Worm (Caenorhabditis elegans) whole organism, L1 larva: ENCODE results near the gene W03B1.5.
A peak's percentile ranks its signal among the peaks of the same experiment; 100 is the strongest.

Source experiments
- C04F5.9 ChIP-seq: sonication (generic microtip); optimal IDR thresholded peaks from 2 replicates; lab custom pipeline; 2016; ENCODE audit warnings: missing genetic modification characterization, missing compliant biosample characterization
- F16B12.6 ChIP-seq: fragments of 150-350 bp; optimal IDR thresholded peaks from 2 replicates; lab custom pipeline; 2014; ENCODE audit warnings: missing biosample characterization, missing genetic modification characterization
- alr-1 ChIP-seq: fragments of 200-800 bp; sonication (Bioruptor generic); optimal IDR thresholded peaks from 2 replicates; lab custom pipeline; 2018; ENCODE audit warnings: borderline replicate concordance, mild to moderate bottlenecking, missing genetic modification characterization, missing compliant biosample characterization
- ama-1 ChIP-seq: fragments of 150-350 bp; optimal IDR thresholded peaks from 2 replicates; lab custom pipeline; 2014
- blmp-1 ChIP-seq: fragments of 150-350 bp; optimal IDR thresholded peaks from 2 replicates; lab custom pipeline; 2014; ENCODE audit warnings: missing biosample characterization, missing genetic modification characterization
- ceh-63 ChIP-seq: fragments of 200-800 bp; sonication (Bioruptor generic); optimal IDR thresholded peaks from 2 replicates; lab custom pipeline; 2018; ENCODE audit warnings: mild to moderate bottlenecking, missing genetic modification characterization, missing compliant biosample characterization
- ceh-8 ChIP-seq: fragments of 200-800 bp; sonication (Bioruptor generic); optimal IDR thresholded peaks from 2 replicates; lab custom pipeline; 2018; ENCODE audit warnings: mild to moderate bottlenecking, missing genetic modification characterization, moderate library complexity, missing compliant biosample characterization
- ceh-82 ChIP-seq, 3 experiments: fragments of 150-350 bp in 1 of 3; sonication (generic microtip) in 2 of 3; optimal IDR thresholded peaks; 2 replicates each; lab custom pipeline; 2014 to 2017; ENCODE audit warnings: missing biosample characterization in 3 of 3, missing genetic modification characterization in 3 of 3
- ceh-88 ChIP-seq: fragments of 200-800 bp; sonication (Bioruptor generic); IDR thresholded peaks from 2 replicates; pipeline ENCODE4 v1.3.6; 2022; ENCODE audit warnings: missing genetic modification characterization, missing compliant biosample characterization
- ceh-90 ChIP-seq: sonication (generic microtip); optimal IDR thresholded peaks from 2 replicates; lab custom pipeline; 2016; ENCODE audit warnings: missing genetic modification characterization, missing compliant biosample characterization
- ces-1 ChIP-seq: fragments of 150-350 bp; optimal IDR thresholded peaks from 2 replicates; lab custom pipeline; 2014; ENCODE audit warnings: missing biosample characterization, missing genetic modification reagents, missing genetic modification characterization
- dpl-1 ChIP-seq, 3 experiments: fragments of 150-350 bp in 2 of 3; sonication (generic microtip) in 1 of 3; optimal IDR thresholded peaks; 2 replicates each; lab custom pipeline; 2014 to 2017; ENCODE audit warnings: missing biosample characterization in 3 of 3, missing genetic modification characterization in 3 of 3, missing genetic modification reagents in 3 of 3
- elt-3 ChIP-seq, 6 experiments: fragments of 150-350 bp in 1 of 6; sonication (generic microtip); optimal IDR thresholded peaks; 2 replicates each; lab custom pipeline; 2017 to 2018; ENCODE audit warnings: missing biosample characterization in 6 of 6, missing genetic modification characterization in 6 of 6, inconsistent platforms in 1 of 6
- fkh-4 ChIP-seq: sonication (generic microtip); optimal IDR thresholded peaks from 2 replicates; lab custom pipeline; 2016; ENCODE audit warnings: missing compliant biosample characterization, missing genetic modification characterization, borderline replicate concordance
- fkh-8 ChIP-seq: sonication (generic microtip); optimal IDR thresholded peaks from 2 replicates; lab custom pipeline; 2016; ENCODE audit warnings: mild to moderate bottlenecking, missing genetic modification characterization, missing compliant biosample characterization
- grh-1 ChIP-seq: fragments of 200-800 bp; sonication (Bioruptor generic); IDR thresholded peaks from 2 replicates; pipeline ENCODE4 v1.3.6; 2022; ENCODE audit warnings: missing genetic modification reagents, missing genetic modification characterization, missing compliant biosample characterization
- hlh-17 ChIP-seq: fragments of 200-800 bp; sonication (Bioruptor generic); optimal IDR thresholded peaks from 2 replicates; lab custom pipeline; 2018; ENCODE audit warnings: missing genetic modification characterization, mild to moderate bottlenecking, missing compliant biosample characterization, moderate library complexity, borderline replicate concordance
- hlh-4 ChIP-seq: sonication (generic microtip); optimal IDR thresholded peaks from 2 replicates; lab custom pipeline; 2016; ENCODE audit warnings: mild to moderate bottlenecking, missing genetic modification characterization, missing compliant biosample characterization
- hpl-2 ChIP-seq: fragments of 150-350 bp; optimal IDR thresholded peaks from 2 replicates; lab custom pipeline; 2014; ENCODE audit warnings: missing biosample characterization, missing genetic modification reagents, missing genetic modification characterization
- isw-1 ChIP-seq: fragments of 200-800 bp; sonication (Bioruptor generic); IDR thresholded peaks from 2 replicates; pipeline ENCODE4 v1.3.6; 2022; ENCODE audit warnings: missing genetic modification characterization, missing compliant biosample characterization
- jun-1 ChIP-seq: fragments of 150-350 bp; optimal IDR thresholded peaks from 2 replicates; lab custom pipeline; 2014; ENCODE audit warnings: missing biosample characterization, missing genetic modification reagents, missing genetic modification characterization
- lin-13 ChIP-seq: fragments of 150-350 bp; optimal IDR thresholded peaks from 2 replicates; lab custom pipeline; 2014; ENCODE audit warnings: missing biosample characterization, missing genetic modification reagents, missing genetic modification characterization
- lin-14 ChIP-seq: fragments of 200-800 bp; sonication (Bioruptor generic); optimal IDR thresholded peaks from 2 replicates; lab custom pipeline; 2018; ENCODE audit warnings: mild to moderate bottlenecking, missing genetic modification characterization, moderate library complexity, missing compliant biosample characterization
- lin-15B ChIP-seq: fragments of 150-350 bp; sonication (generic microtip); optimal IDR thresholded peaks from 3 replicates; lab custom pipeline; 2014; ENCODE audit warnings: missing biosample characterization, missing genetic modification characterization
- lin-35 ChIP-seq, 2 experiments: fragments of 150-350 bp; optimal IDR thresholded peaks; 2 replicates each; lab custom pipeline; 2014; ENCODE audit warnings: missing biosample characterization in 2 of 2, missing genetic modification characterization in 2 of 2, missing genetic modification reagents in 2 of 2
- lir-3 ChIP-seq: sonication (generic microtip); optimal IDR thresholded peaks from 2 replicates; lab custom pipeline; 2016; ENCODE audit warnings: mild to moderate bottlenecking, missing genetic modification characterization, moderate library complexity, missing compliant biosample characterization; ENCODE audit not compliant: poor library complexity
- mdl-1 ChIP-seq, 2 experiments: fragments of 150-350 bp; optimal IDR thresholded peaks; 2 replicates each; lab custom pipeline; 2014 to 2017; ENCODE audit warnings: missing biosample characterization in 2 of 2, missing genetic modification characterization in 2 of 2, inconsistent platforms in 1 of 2
- mep-1 ChIP-seq: fragments of 150-350 bp; optimal IDR thresholded peaks from 2 replicates; lab custom pipeline; 2014; ENCODE audit warnings: missing biosample characterization, missing genetic modification characterization
- nhr-11 ChIP-seq: fragments of 150-350 bp; optimal IDR thresholded peaks from 2 replicates; lab custom pipeline; 2014; ENCODE audit warnings: missing biosample characterization, missing genetic modification characterization
- nhr-47 ChIP-seq: sonication (generic microtip); optimal IDR thresholded peaks from 2 replicates; lab custom pipeline; 2016; ENCODE audit warnings: mild to moderate bottlenecking, missing genetic modification characterization, moderate library complexity, missing compliant biosample characterization
- nhr-71 ChIP-seq: sonication (generic microtip); optimal IDR thresholded peaks from 2 replicates; lab custom pipeline; 2016; ENCODE audit warnings: mild to moderate bottlenecking, missing genetic modification characterization, moderate library complexity, missing compliant biosample characterization
- nhr-77 ChIP-seq: fragments of 150-350 bp; optimal IDR thresholded peaks from 2 replicates; lab custom pipeline; 2014; ENCODE audit warnings: missing biosample characterization, missing genetic modification characterization
- nhr-84 ChIP-seq: sonication (generic microtip); optimal IDR thresholded peaks from 2 replicates; lab custom pipeline; 2017; ENCODE audit warnings: missing biosample characterization, missing genetic modification characterization
- nhr-85 ChIP-seq: sonication (generic microtip); peaks from one replicate; lab custom pipeline; 2016; ENCODE audit warnings: missing genetic modification characterization, inconsistent platforms, missing compliant biosample characterization
- pax-3 ChIP-seq: fragments of 200-800 bp; sonication (Bioruptor generic); optimal IDR thresholded peaks from 2 replicates; lab custom pipeline; 2018; ENCODE audit warnings: mild to moderate bottlenecking, missing genetic modification characterization, moderate library complexity, missing compliant biosample characterization
- pqm-1 ChIP-seq: sonication (generic microtip); optimal IDR thresholded peaks from 3 replicates; lab custom pipeline; 2017; ENCODE audit warnings: missing biosample characterization, missing genetic modification characterization
- sox-4 ChIP-seq: sonication (generic microtip); optimal IDR thresholded peaks from 2 replicates; lab custom pipeline; 2016; ENCODE audit warnings: missing genetic modification characterization, missing compliant biosample characterization
- sptf-1 ChIP-seq: fragments of 150-350 bp; optimal IDR thresholded peaks from 2 replicates; lab custom pipeline; 2014; ENCODE audit warnings: missing biosample characterization, missing genetic modification characterization
- sup-37 ChIP-seq: fragments of 200-800 bp; sonication (Bioruptor generic); optimal IDR thresholded peaks from 2 replicates; lab custom pipeline; 2018; ENCODE audit warnings: mild to moderate bottlenecking, missing genetic modification characterization, missing compliant biosample characterization
- swsn-7 ChIP-seq: sonication (generic microtip); optimal IDR thresholded peaks from 2 replicates; lab custom pipeline; 2016; ENCODE audit warnings: missing genetic modification characterization, missing compliant biosample characterization
- tbx-2 ChIP-seq: sonication (generic microtip); optimal IDR thresholded peaks from 2 replicates; lab custom pipeline; 2016; ENCODE audit warnings: missing genetic modification characterization, missing compliant biosample characterization
- unc-30 ChIP-seq: sonication (generic microtip); optimal IDR thresholded peaks from 2 replicates; lab custom pipeline; 2017; ENCODE audit warnings: missing biosample characterization, missing genetic modification characterization
- unc-86 ChIP-seq: sonication (generic microtip); optimal IDR thresholded peaks from 2 replicates; lab custom pipeline; 2016; ENCODE audit warnings: missing genetic modification characterization, missing compliant biosample characterization
- xbp-1 ChIP-seq: sonication (generic microtip); optimal IDR thresholded peaks from 2 replicates; lab custom pipeline; 2016; ENCODE audit warnings: missing genetic modification characterization, missing compliant biosample characterization

Gene W03B1.5

DNA sequence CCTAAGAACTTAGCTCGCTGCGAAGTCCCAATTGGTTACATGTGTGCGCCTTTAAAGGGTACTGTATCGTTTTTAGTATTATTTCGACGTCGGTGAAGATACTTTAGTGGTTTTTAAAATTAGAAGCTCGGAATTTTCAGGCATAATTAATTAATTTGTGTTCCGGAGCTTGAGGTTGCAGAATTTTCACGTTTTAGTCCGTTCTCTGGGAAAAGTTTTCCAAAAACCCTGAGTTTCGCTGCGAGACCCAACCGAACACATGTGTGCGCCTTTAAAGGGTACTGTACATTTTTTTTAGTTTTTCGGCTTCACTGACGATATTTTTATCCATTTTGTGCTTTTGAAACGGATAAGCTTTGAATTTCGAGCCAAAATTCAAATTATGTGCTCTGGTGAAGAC lies 45.2 kb downstream of the W03B1.5 start:
- TF ChIP-seq ceh-90 (tag; lab: Kevin White, UChicago): no peak
- TF ChIP-seq sup-37: no peak
- TF ChIP-seq lin-35 (GFP tag; optimal IDR thresholded peaks at IDR 0.05; lab: Kevin White, UChicago): no peak
- TF ChIP-seq nhr-47 (tag; lab: Kevin White, UChicago): no peak
- no peak for TF ChIP-seq unc-86
- no peak for TF ChIP-seq pqm-1
- TF ChIP-seq ceh-63 (GFP tag; lab: Kevin White, UChicago): no peak
- TF ChIP-seq lin-14: no peak
- TF ChIP-seq lin-13 (GFP tag; lab: Kevin White, UChicago): no peak
- no peak for TF ChIP-seq hpl-2
- TF ChIP-seq ceh-8 (GFP tag; lab: Kevin White, UChicago): no peak
- TF ChIP-seq swsn-7 (tag; lab: Kevin White, UChicago): no peak
- TF ChIP-seq isw-1: no peak
- no peak for TF ChIP-seq hlh-17 (GFP tag; lab: Kevin White, UChicago)
- no peak for TF ChIP-seq elt-3 (tag; optimal IDR thresholded peaks at IDR 0.05; lab: Kevin White, UChicago)
- no peak for TF ChIP-seq grh-1
- TF ChIP-seq mdl-1 (tag; optimal IDR thresholded peaks at IDR 0.05; lab: Kevin White, UChicago): no peak
- TF ChIP-seq sptf-1 (tag; lab: Kevin White, UChicago): no peak
- no peak for TF ChIP-seq ces-1 (GFP tag; lab: Kevin White, UChicago)

DNA sequence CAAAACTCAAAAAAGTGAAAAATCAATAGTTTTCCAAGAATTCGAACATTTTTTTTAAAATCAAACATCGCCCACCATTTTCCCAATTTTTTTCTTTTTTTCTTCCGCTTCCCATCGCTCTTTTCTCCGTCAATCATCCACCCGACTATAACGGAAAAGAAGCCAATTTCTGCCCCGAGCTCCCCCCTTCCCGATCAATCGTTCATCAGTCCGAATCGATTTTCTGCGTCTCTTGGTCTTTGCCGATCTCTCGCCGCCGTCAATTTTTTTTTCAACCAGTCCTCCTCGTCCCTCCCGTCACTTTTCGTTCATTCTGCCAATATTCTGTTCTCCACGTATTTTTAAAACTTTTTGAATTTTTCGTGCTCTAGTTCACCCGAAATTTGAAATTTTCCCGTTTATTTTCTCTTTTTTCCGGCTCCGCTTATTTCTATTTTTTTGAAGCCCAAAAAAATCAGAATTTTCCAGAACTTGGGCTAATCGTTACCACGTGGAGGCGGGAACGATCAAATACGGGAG lies 45.8 kb downstream of the W03B1.5 start, which contains the start of gene ell-1:
ell-1 (plus strand) TSS at position 469 of the 519 bp plus-strand sequence.
- no peak for TF ChIP-seq tbx-2 (tag; lab: Kevin White, UChicago)
- TF ChIP-seq sox-4 (tag; lab: Kevin White, UChicago): no peak
- no peak for TF ChIP-seq nhr-77
- TF ChIP-seq mep-1 (tag; lab: Kevin White, UChicago): no peak
- TF ChIP-seq pax-3: no peak
- no peak for TF ChIP-seq lir-3 (tag; lab: Kevin White, UChicago)

DNA sequence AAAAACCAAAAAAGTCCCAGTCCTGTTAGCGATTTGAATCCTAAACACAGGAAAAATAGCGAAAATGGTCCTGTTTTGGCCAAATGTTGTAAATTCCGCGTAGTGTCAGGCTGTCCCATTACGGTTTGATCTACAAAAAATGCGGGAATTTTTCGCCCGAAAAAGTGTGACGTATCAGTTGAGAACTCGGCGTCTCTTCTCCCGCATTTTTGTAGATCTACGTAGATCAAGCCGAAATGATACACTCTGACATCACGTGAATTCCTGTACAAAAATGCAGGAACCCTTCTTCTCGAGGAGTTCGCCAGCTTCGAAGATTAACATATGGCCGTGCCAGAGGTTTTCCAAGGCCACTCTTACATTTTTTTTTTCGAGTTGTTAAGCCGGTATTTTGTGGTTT lies 47.3 kb downstream of the W03B1.5 start:
- no peak for TF ChIP-seq hpl-2
- TF ChIP-seq fkh-4 (tag; lab: Kevin White, UChicago): no peak
- no peak for TF ChIP-seq sup-37
- no peak for TF ChIP-seq pax-3
- no peak for TF ChIP-seq unc-30 (tag; lab: Kevin White, UChicago)
- TF ChIP-seq F16B12.6 (tag; lab: Kevin White, UChicago): no peak
- no peak for TF ChIP-seq nhr-71 (tag; lab: Kevin White, UChicago)
- TF ChIP-seq swsn-7 (tag; lab: Kevin White, UChicago): no peak
- no peak for TF ChIP-seq alr-1 (tag; lab: Kevin White, UChicago)
- TF ChIP-seq dpl-1 (GFP tag; optimal IDR thresholded peaks at IDR 0.05; lab: Kevin White, UChicago): no peak
- no peak for TF ChIP-seq nhr-85
- TF ChIP-seq nhr-84 (tag; lab: Kevin White, UChicago): no peak
- TF ChIP-seq ceh-90 (tag; lab: Kevin White, UChicago): no peak
- TF ChIP-seq sptf-1 (tag; lab: Kevin White, UChicago): no peak

DNA sequence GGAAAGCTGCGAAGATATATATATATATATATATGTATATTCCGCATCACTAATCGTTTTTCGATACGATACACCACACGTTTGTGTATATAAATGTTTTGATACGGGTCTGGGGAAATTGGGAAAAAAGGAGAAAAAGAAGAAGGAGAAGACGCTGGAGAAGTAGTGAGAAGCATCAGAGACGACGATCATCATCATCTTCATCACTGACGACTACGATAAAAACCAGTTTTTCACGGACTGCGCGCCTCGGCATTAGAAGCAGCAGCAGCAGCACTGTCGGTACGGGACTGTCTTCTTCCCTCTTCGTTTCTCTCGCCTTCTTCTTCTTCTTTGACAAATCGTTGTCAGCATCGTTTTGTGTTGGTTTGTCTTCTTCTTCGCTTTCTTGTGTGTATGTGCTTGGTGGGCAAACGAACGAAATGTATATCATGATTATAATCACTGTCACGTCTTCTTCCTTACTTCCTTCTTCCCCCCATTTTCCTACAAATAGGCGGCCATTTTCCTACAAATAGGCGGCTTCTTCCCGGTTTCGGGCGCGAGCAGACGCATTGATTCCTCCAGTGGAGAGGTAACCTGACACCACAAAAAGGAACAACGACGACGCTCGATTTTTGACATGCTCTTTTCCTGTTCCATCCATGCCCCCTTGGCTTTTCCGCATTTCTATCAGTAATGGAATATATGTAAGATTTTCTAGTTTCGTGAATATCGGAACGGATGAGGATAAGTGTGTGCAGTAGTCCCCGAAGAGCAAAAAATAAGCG lies 48.0 kb downstream of the W03B1.5 start:
- TF ChIP-seq elt-3 (tag; optimal IDR thresholded peaks at IDR 0.05; lab: Kevin White, UChicago): peak in 1 of 6 experiments; percentile 60
- no peak for TF ChIP-seq C04F5.9 (tag; lab: Kevin White, UChicago)
- TF ChIP-seq nhr-11 (tag; lab: Kevin White, UChicago): no peak
- no peak for TF ChIP-seq ceh-90 (tag; lab: Kevin White, UChicago)
- TF ChIP-seq xbp-1 (tag; lab: Kevin White, UChicago): no peak
- no peak for TF ChIP-seq ceh-88 (GFP tag; lab: Robert Waterston, UW)
- TF ChIP-seq blmp-1: peak; percentile 46
- TF ChIP-seq jun-1 (tag; lab: Kevin White, UChicago): no peak
- no peak for TF ChIP-seq ceh-82 (tag; optimal IDR thresholded peaks at IDR 0.05; lab: Kevin White, UChicago)
- TF ChIP-seq sup-37: no peak
- TF ChIP-seq pqm-1: no peak
- no peak for TF ChIP-seq mep-1 (tag; lab: Kevin White, UChicago)
- no peak for TF ChIP-seq hpl-2
- no peak for TF ChIP-seq nhr-77
- TF ChIP-seq lin-14: peak; percentile 46
- TF ChIP-seq ceh-8 (GFP tag; lab: Kevin White, UChicago): no peak
- TF ChIP-seq nhr-71 (tag; lab: Kevin White, UChicago): peak; percentile 26
- TF ChIP-seq lin-15B: no peak
- TF ChIP-seq lin-35 (GFP tag; optimal IDR thresholded peaks at IDR 0.05; lab: Kevin White, UChicago): peak in 1 of 2 experiments; percentile 20
- no peak for TF ChIP-seq ama-1 (lab: Kevin White, UChicago)
- TF ChIP-seq fkh-8 (tag; lab: Kevin White, UChicago): no peak
- TF ChIP-seq hlh-4: no peak
- peak; percentile 81 for TF ChIP-seq nhr-85
